Worm (Caenorhabditis elegans) whole organism, mixed stage, embryonic: ENCODE measurements around the gene F53B1.3.

ENCODE experiments used
- ces-1 ChIP-seq: fragments of 150-350 bp; optimal IDR thresholded peaks from 2 replicates; lab custom pipeline; 2014; ENCODE audit warnings: missing biosample characterization, missing genetic modification reagents, missing genetic modification characterization
- hlh-1 ChIP-seq: fragments of 150-350 bp; optimal IDR thresholded peaks from 2 replicates; lab custom pipeline; 2014; ENCODE audit warnings: missing biosample characterization, missing genetic modification reagents, missing genetic modification characterization
- lin-13 ChIP-seq: fragments of 150-350 bp; optimal IDR thresholded peaks from 2 replicates; lab custom pipeline; 2014; ENCODE audit warnings: missing biosample characterization, missing genetic modification characterization
- lin-32 ChIP-seq: fragments of 200-800 bp; sonication (Bioruptor generic); optimal IDR thresholded peaks from 2 replicates; lab custom pipeline; 2018; ENCODE audit warnings: mild to moderate bottlenecking, missing genetic modification characterization, missing compliant biosample characterization
- nhr-237 ChIP-seq: fragments of 150-350 bp; optimal IDR thresholded peaks from 2 replicates; lab custom pipeline; 2014; ENCODE audit warnings: missing biosample characterization, missing genetic modification characterization
- pha-4 ChIP-seq: fragments of 150-350 bp; optimal IDR thresholded peaks from 2 replicates; lab custom pipeline; 2018; ENCODE audit warnings: missing biosample characterization, missing genetic modification reagents, missing genetic modification characterization
- snpc-4 ChIP-seq: fragments of 150-350 bp; optimal IDR thresholded peaks from 2 replicates; lab custom pipeline; 2014; ENCODE audit warnings: missing biosample characterization, missing genetic modification characterization
- tbx-8 ChIP-seq: fragments of 200-800 bp; sonication (Bioruptor generic); optimal IDR thresholded peaks from 2 replicates; lab custom pipeline; 2018; ENCODE audit warnings: mild to moderate bottlenecking, missing genetic modification characterization, moderate library complexity, missing compliant biosample characterization
- zip-8 ChIP-seq: fragments of 150-350 bp; optimal IDR thresholded peaks from 2 replicates; lab custom pipeline; 2014; ENCODE audit warnings: missing biosample characterization, missing genetic modification characterization

DNA sequence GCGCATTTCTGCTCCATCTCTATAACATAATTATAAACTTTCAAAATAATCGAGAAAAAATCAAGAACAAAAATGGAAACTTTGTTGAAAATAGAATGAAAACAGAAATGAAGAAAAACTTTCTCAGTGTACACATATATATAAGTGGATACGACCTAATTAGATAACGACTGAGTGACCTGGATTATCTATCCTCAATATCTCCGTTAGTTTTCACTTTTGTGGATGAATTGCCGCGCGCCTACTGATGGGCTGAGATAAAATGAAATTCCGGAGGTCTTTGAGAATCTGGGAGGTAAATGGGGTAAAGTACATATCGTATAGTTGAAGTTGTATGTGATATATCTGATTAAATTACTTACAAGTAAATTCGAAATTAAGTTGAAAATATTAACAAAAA lies 40.2 kb downstream of the F53B1.3 start, which contains the start of gene dpy-3:
- TF ChIP-seq pha-4 (no peak), zip-8 (tag; lab: Kevin White, UChicago) (no peak), nhr-237 (tag; lab: Kevin White, UChicago) (no peak), lin-32 (GFP tag; lab: Kevin White, UChicago) (no peak), tbx-8 (GFP tag; lab: Kevin White, UChicago) (no peak), ces-1 (GFP tag; lab: Kevin White, UChicago) (no peak), snpc-4 (tag; lab: Kevin White, UChicago) (no peak), lin-13 (tag; lab: Kevin White, UChicago) (no peak), hlh-1 (no peak)
